Fruit fly (Drosophila melanogaster) whole organism: ENCODE measurements around the gene CG13380.

Experiments
- CG8478 ChIP-seq: fragments of >200 bp; optimal IDR thresholded peaks from 2 replicates; lab custom pipeline; 2018; ENCODE audit warnings: inconsistent platforms
- Dll ChIP-seq: fragments of >200 bp; optimal IDR thresholded peaks from 2 replicates; lab custom pipeline; 2017
- EcR ChIP-seq, 2 experiments: fragments of >200 bp; optimal IDR thresholded peaks; 2 replicates each; lab custom pipeline; 2017; ENCODE audit warnings: missing biosample characterization in 2 of 2, missing genetic modification characterization in 2 of 2, missing genetic modification reagents in 2 of 2
- pan ChIP-seq: fragments of >200 bp; optimal IDR thresholded peaks from 2 replicates; lab custom pipeline; 2017
- psq ChIP-seq: fragments of >200 bp; optimal IDR thresholded peaks from 2 replicates; lab custom pipeline; 2017
- usp ChIP-seq: fragments of >200 bp; optimal IDR thresholded peaks from 2 replicates; lab custom pipeline; 2017; ENCODE audit warnings: missing biosample characterization, missing genetic modification characterization, mixed read lengths

The CG13380 gene

DNA sequence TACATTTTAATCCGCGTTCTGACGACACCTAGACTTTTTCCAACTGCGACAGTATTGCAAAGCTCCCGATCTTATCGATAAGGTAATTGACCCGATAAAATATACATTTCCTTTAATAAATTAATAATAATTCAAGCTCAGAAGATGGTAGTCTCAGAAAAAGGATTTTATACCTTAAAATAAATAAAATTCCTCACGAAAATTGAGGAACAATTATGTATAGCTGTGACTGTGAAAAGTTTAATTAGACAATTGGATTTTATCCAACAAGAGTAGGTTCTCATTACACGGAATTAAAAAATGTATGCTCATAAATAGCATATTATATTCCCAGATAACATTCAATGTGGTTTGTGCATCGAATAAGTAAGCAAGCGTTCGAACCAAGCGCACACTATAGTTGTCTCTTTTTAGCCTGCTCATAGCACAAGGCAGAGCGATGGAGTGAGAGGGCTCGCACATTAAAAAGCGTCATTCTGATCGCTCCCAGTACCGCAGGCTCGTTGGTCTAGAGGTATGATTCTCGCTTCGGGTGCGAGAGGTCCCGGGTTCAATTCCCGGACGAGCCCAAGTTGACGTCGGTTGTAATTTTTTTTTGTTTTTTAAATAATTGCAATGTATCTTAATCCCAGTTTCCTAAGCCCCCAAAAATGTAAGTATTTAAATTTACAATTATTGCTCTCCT lies at the start of gene CG13380, which contains the start of gene CG4174:
Gene CG13380, minus strand, starts transcription at position 51 of the 685 bp plus-strand sequence.
Gene CG4174, minus strand, starts transcription at position 51 of the 685 bp plus-strand sequence.
- TF ChIP-seq pan (lab: Kevin White, UChicago), result no peak
- TF ChIP-seq usp (GFP tag; lab: Kevin White, UChicago), result no peak
- no peak for TF ChIP-seq CG8478
- no peak for TF ChIP-seq EcR (GFP tag; optimal IDR thresholded peaks at IDR 0.05; lab: Kevin White, UChicago)
- TF ChIP-seq Dll (lab: Kevin White, UChicago), result no peak
- TF ChIP-seq psq (lab: Kevin White, UChicago), result no peak

dm6 chr3L:18667115-18667514 lies 49.4 kb upstream of the CG13380 start, which contains the start of gene CG42495:
TSS of gene CG42495 (plus strand) at chr3L:18667361.
- TF ChIP-seq CG8478 (no peak), EcR (GFP tag; optimal IDR thresholded peaks at IDR 0.05; lab: Kevin White, UChicago) (no peak), pan (lab: Kevin White, UChicago) (no peak), Dll (lab: Kevin White, UChicago) (no peak), usp (GFP tag; lab: Kevin White, UChicago) (no peak), psq (lab: Kevin White, UChicago) (no peak)

dm6 chr3L:18665594-18665993 lies 47.9 kb upstream of the CG13380 start:
- TF ChIP-seq CG8478, result no peak
- no peak for TF ChIP-seq EcR (GFP tag; optimal IDR thresholded peaks at IDR 0.05; lab: Kevin White, UChicago)
- no peak for TF ChIP-seq psq (lab: Kevin White, UChicago)
- TF ChIP-seq usp (GFP tag; lab: Kevin White, UChicago), result no peak
- no peak for TF ChIP-seq pan (lab: Kevin White, UChicago)
- TF ChIP-seq Dll (lab: Kevin White, UChicago), result no peak

DNA sequence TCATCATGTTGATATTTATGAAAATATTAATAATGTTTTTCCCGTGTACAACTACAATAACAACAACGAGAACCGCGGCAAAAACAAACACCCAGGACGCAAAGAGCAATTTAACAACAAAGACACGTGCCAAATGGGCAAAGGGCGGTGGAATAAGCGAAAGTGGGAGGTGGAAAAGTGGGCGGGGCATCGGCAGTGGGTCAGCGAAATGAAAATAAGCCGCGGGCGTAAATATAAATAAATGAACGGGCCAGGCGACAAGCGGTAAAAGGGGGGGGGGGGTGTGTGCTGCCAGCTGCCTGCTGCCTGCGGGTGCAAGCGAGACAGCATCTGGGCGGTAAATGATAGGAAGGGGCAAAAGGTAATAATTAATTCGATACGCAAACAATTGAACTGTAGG lies 36.0 kb upstream of the CG13380 start:
- no peak for TF ChIP-seq usp (GFP tag; lab: Kevin White, UChicago)

DNA sequence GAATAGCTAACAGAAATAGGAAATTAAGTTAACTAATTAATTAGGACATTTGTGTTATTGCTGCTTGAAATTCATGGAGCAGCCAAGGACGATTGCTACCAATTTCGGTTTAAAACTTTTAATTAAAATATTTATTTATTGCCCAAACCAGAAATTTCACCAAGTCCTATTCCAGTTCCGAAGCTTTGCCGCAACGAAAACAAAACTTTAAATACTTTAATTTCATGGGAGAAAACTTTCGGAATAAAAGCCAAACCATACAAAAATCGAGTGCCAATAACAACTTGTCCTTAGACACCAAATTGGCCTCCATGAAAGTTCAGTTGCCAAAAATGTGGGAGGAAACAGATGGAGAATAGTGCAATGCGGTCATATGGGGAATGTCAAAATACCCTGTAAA lies 25.5 kb upstream of the CG13380 start:
- no peak for TF ChIP-seq Dll (lab: Kevin White, UChicago)

DNA sequence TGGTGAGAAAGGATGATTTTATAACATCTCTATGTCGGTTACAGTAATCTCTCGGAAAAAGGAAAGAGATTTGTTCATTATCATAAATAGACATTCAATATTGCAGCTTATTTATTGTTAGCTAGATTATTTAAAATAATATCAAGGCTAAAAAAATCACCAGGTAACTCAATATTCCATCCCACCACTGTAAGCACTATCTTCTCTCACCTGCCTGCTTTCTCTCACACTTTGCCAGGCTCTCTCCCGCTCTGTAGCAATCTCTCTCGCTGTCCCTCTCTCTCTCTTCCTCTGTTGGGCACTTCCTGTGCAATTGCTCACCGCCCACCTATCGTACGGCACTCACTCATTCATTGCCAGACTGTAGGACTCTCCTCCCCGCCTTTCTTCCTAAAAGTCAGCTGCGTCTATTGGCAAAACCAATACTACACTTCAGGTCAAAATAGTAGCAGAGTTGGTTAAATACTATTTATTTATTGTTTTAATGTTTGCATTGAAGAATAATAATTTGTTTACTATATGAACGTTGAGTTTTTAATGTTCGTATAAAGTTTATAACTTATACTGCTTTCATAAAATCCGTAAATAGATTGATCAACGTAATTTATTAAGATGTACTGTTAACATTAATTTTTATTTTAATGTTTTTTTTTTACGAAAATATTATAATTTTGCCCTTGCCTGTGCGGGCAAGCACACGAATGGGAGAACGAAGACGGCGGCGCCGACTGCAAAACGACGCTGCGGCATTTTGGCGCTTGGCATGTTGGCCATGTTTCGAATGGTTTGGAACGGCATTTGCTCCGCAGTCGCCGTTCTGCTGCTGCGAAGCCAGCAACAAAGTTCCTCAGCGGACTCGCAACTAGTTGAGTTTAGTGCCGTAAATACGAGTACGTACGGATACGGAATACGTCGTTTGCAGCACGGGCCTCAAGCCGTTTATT lies 23.1 kb upstream of the CG13380 start:
- no peak for TF ChIP-seq Dll (lab: Kevin White, UChicago)
- no peak for TF ChIP-seq psq (lab: Kevin White, UChicago)
- no peak for TF ChIP-seq CG8478

DNA sequence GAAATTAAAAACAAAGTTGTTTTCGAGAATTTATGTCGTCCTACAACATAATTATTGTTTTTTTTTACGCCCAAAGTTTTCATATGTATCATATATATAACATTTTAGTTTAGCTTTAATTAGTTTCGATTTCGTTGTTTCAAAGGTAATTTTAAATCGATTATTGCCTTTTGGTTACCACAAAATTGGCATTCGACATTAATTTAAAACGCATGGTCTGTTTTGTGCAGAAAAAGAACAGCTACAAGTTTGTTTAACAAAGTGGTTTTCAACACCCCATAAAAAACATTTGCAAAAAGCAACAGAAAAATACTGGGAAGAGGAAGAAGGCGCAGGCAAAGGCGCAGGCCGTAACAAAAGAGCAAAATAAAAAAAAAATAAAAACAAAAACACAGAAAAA lies 20.7 kb upstream of the CG13380 start:
- TF ChIP-seq usp (GFP tag; lab: Kevin White, UChicago) (no peak), CG8478 (no peak), Dll (lab: Kevin White, UChicago) (no peak), psq (lab: Kevin White, UChicago) (no peak), pan (lab: Kevin White, UChicago) (no peak), EcR (GFP tag; optimal IDR thresholded peaks at IDR 0.05; lab: Kevin White, UChicago) (no peak)

- TF ChIP-seq psq (lab: Kevin White, UChicago), result no peak
- no peak for TF ChIP-seq CG8478
- TF ChIP-seq usp (GFP tag; lab: Kevin White, UChicago), result no peak
- TF ChIP-seq EcR (GFP tag; optimal IDR thresholded peaks at IDR 0.05; lab: Kevin White, UChicago), result no peak
- no peak for TF ChIP-seq pan (lab: Kevin White, UChicago)
- TF ChIP-seq Dll (lab: Kevin White, UChicago), result no peak
Observed at dm6 chr3L:18638043-18638442, 20.3 kb upstream of the CG13380 start.

dm6 chr3L:18637348-18637747 lies 19.6 kb upstream of the CG13380 start:
- TF ChIP-seq pan (lab: Kevin White, UChicago) (no peak), EcR (GFP tag; optimal IDR thresholded peaks at IDR 0.05; lab: Kevin White, UChicago) (no peak), Dll (lab: Kevin White, UChicago) (no peak), psq (lab: Kevin White, UChicago) (no peak), CG8478 (no peak), usp (GFP tag; lab: Kevin White, UChicago) (no peak)

- TF ChIP-seq psq (lab: Kevin White, UChicago) (no peak), EcR (GFP tag; optimal IDR thresholded peaks at IDR 0.05; lab: Kevin White, UChicago) (no peak), Dll (lab: Kevin White, UChicago) (no peak), pan (lab: Kevin White, UChicago) (no peak), usp (GFP tag; lab: Kevin White, UChicago) (no peak), CG8478 (no peak)
Observed at dm6 chr3L:18636782-18637181, 19.0 kb upstream of the CG13380 start.

DNA sequence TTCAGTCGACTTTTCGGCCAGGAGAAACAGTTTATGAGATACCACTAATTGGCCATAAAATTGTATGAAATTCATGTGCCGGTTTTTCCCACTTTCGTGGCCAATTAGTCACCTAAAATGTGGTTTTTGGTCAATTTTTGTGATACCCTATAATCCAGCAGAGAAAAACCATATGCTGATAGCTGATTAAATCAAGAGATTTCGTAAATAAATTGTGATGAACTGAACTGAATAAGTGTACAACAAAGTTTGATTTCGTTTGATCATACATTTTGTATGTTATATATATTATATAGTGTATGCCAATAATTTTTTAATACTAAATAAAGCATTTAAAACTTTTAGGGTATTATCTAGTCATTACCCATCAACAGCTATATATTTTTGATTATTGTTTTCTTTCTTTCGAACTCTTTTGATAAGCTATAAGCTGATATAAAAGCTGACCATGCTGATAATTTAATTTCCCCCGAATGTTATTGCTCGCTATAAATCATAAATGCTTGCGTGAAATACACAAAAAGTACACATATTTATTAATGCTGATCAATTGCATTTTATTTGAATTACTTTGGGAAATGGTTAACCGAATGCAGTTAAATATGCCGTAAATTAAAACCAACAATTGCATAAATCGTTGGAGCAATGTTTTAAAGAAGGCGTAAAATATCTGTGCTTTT lies 17.2 kb upstream of the CG13380 start:
- TF ChIP-seq pan (lab: Kevin White, UChicago) (peak; percentile 32), Dll (lab: Kevin White, UChicago) (no peak)
